Worm (Caenorhabditis elegans) whole organism, mixed stage, embryonic: ENCODE results near the gene ubc-20.

ENCODE experiments used
- M03D4.4 ChIP-seq: sonication (generic microtip); optimal IDR thresholded peaks from 2 replicates; lab custom pipeline; 2017; ENCODE audit warnings: mild to moderate bottlenecking, missing genetic modification characterization, missing compliant biosample characterization
- bed-3 ChIP-seq: fragments of 200-800 bp; sonication (Bioruptor generic); optimal IDR thresholded peaks from 3 replicates; lab custom pipeline; 2018; ENCODE audit warnings: mild to moderate bottlenecking, missing genetic modification characterization, moderate library complexity, missing compliant biosample characterization
- blmp-1 ChIP-seq: fragments of 150-350 bp; optimal IDR thresholded peaks from 2 replicates; lab custom pipeline; 2014; ENCODE audit warnings: missing biosample characterization, missing genetic modification characterization
- ceh-39 ChIP-seq: fragments of 150-350 bp; optimal IDR thresholded peaks from 2 replicates; lab custom pipeline; 2014; ENCODE audit warnings: missing biosample characterization, missing genetic modification characterization
- ceh-83 ChIP-seq: fragments of 200-800 bp; sonication (Bioruptor generic); optimal IDR thresholded peaks from 2 replicates; lab custom pipeline; 2018; ENCODE audit warnings: mild to moderate bottlenecking, missing genetic modification characterization, missing compliant biosample characterization
- ces-1 ChIP-seq: fragments of 150-350 bp; optimal IDR thresholded peaks from 2 replicates; lab custom pipeline; 2014; ENCODE audit warnings: missing biosample characterization, missing genetic modification reagents, missing genetic modification characterization
- cnd-1 ChIP-seq: fragments of 200-800 bp; sonication (Bioruptor generic); optimal IDR thresholded peaks from 2 replicates; lab custom pipeline; 2018; ENCODE audit warnings: mild to moderate bottlenecking, missing genetic modification characterization, missing compliant biosample characterization
- drap-1 ChIP-seq: fragments of 200-800 bp; sonication (Bioruptor generic); optimal IDR thresholded peaks from 3 replicates; lab custom pipeline; 2018; ENCODE audit warnings: mild to moderate bottlenecking, missing genetic modification characterization, missing compliant biosample characterization
- elt-3 ChIP-seq: fragments of 150-350 bp; optimal IDR thresholded peaks from 2 replicates; lab custom pipeline; 2014; ENCODE audit warnings: missing biosample characterization, missing genetic modification characterization
- flh-1 ChIP-seq: fragments of 200-800 bp; sonication (Bioruptor generic); optimal IDR thresholded peaks from 2 replicates; lab custom pipeline; 2018; ENCODE audit warnings: mild to moderate bottlenecking, missing genetic modification characterization, moderate library complexity, missing compliant biosample characterization
- ham-2 ChIP-seq: fragments of 200-800 bp; sonication (Bioruptor generic); optimal IDR thresholded peaks from 2 replicates; lab custom pipeline; 2018; ENCODE audit warnings: mild to moderate bottlenecking, missing genetic modification characterization, missing compliant biosample characterization
- hlh-1 ChIP-seq: fragments of 150-350 bp; optimal IDR thresholded peaks from 2 replicates; lab custom pipeline; 2014; ENCODE audit warnings: missing biosample characterization, missing genetic modification reagents, missing genetic modification characterization
- lin-13 ChIP-seq: fragments of 150-350 bp; optimal IDR thresholded peaks from 2 replicates; lab custom pipeline; 2014; ENCODE audit warnings: missing biosample characterization, missing genetic modification characterization
- lin-32 ChIP-seq: fragments of 200-800 bp; sonication (Bioruptor generic); optimal IDR thresholded peaks from 2 replicates; lab custom pipeline; 2018; ENCODE audit warnings: mild to moderate bottlenecking, missing genetic modification characterization, missing compliant biosample characterization
- lsy-2 ChIP-seq: fragments of 150-350 bp; optimal IDR thresholded peaks from 2 replicates; lab custom pipeline; 2014; ENCODE audit warnings: missing biosample characterization, missing genetic modification characterization
- mab-5 ChIP-seq: fragments of 150-350 bp; optimal IDR thresholded peaks from 2 replicates; lab custom pipeline; 2014; ENCODE audit warnings: missing biosample characterization, missing genetic modification characterization
- nhr-2 ChIP-seq: fragments of 150-350 bp; optimal IDR thresholded peaks from 2 replicates; lab custom pipeline; 2014; ENCODE audit warnings: missing biosample characterization, missing genetic modification characterization
- nhr-28 ChIP-seq: fragments of 150-350 bp; optimal IDR thresholded peaks from 2 replicates; lab custom pipeline; 2014; ENCODE audit warnings: missing biosample characterization, missing genetic modification characterization
- nhr-76 ChIP-seq: sonication (generic microtip); optimal IDR thresholded peaks from 2 replicates; lab custom pipeline; 2017; ENCODE audit warnings: missing biosample characterization, missing genetic modification characterization
- pha-4 ChIP-seq: fragments of 150-350 bp; optimal IDR thresholded peaks from 2 replicates; lab custom pipeline; 2018; ENCODE audit warnings: missing biosample characterization, missing genetic modification reagents, missing genetic modification characterization
- sem-2 ChIP-seq: fragments of 200-800 bp; sonication (Bioruptor generic); optimal IDR thresholded peaks from 2 replicates; lab custom pipeline; 2018; ENCODE audit warnings: mild to moderate bottlenecking, missing genetic modification characterization, missing compliant biosample characterization
- snpc-4 ChIP-seq: fragments of 150-350 bp; optimal IDR thresholded peaks from 2 replicates; lab custom pipeline; 2014; ENCODE audit warnings: missing biosample characterization, missing genetic modification characterization
- sptf-1 ChIP-seq: sonication (generic microtip); optimal IDR thresholded peaks from 2 replicates; lab custom pipeline; 2017; ENCODE audit warnings: mild to moderate bottlenecking, missing genetic modification characterization, moderate library complexity, missing compliant biosample characterization
- tbx-8 ChIP-seq: fragments of 200-800 bp; sonication (Bioruptor generic); optimal IDR thresholded peaks from 2 replicates; lab custom pipeline; 2018; ENCODE audit warnings: mild to moderate bottlenecking, missing genetic modification characterization, moderate library complexity, missing compliant biosample characterization
- unc-120 ChIP-seq: sonication (generic microtip); optimal IDR thresholded peaks from 2 replicates; lab custom pipeline; 2017; ENCODE audit warnings: missing genetic modification characterization, missing compliant biosample characterization; ENCODE audit not compliant: poor library complexity, severe bottlenecking
- unc-39 ChIP-seq: fragments of 150-350 bp; optimal IDR thresholded peaks from 2 replicates; lab custom pipeline; 2014; ENCODE audit warnings: missing biosample characterization, missing genetic modification characterization
- unc-62 ChIP-seq: fragments of 150-350 bp; optimal IDR thresholded peaks from 2 replicates; lab custom pipeline; 2014; ENCODE audit warnings: missing biosample characterization, missing genetic modification reagents, missing genetic modification characterization
- zip-8 ChIP-seq: fragments of 150-350 bp; optimal IDR thresholded peaks from 2 replicates; lab custom pipeline; 2014; ENCODE audit warnings: missing biosample characterization, missing genetic modification characterization
- ztf-11 ChIP-seq: fragments of 150-350 bp; optimal IDR thresholded peaks from 2 replicates; lab custom pipeline; 2014; ENCODE audit warnings: missing biosample characterization, missing genetic modification characterization

The ubc-20 gene

ce11 chrIII:149132-149531 is 39.5 kb upstream of the ubc-20 start:
- no peak for TF ChIP-seq flh-1 (GFP tag; lab: Kevin White, UChicago)
- TF ChIP-seq hlh-1 (tag; lab: Kevin White, UChicago) = no peak

- no peak for TF ChIP-seq ceh-39 (tag; lab: Kevin White, UChicago)
- no peak for TF ChIP-seq nhr-2 (tag; lab: Kevin White, UChicago)
- no peak for TF ChIP-seq unc-120 (tag; lab: Kevin White, UChicago)
- no peak for TF ChIP-seq ces-1
- no peak for TF ChIP-seq ceh-83 (GFP tag; lab: Kevin White, UChicago)
- TF ChIP-seq lsy-2 (tag; lab: Kevin White, UChicago) = no peak
- TF ChIP-seq blmp-1 (tag; lab: Kevin White, UChicago) = no peak
Observed at ce11 chrIII:151084-151483, 37.6 kb upstream of the ubc-20 start.

- no peak for TF ChIP-seq M03D4.4 (tag; lab: Kevin White, UChicago)
- TF ChIP-seq elt-3 = peak; percentile 70
- TF ChIP-seq bed-3 (GFP tag; lab: Kevin White, UChicago) = no peak
Observed at ce11 chrIII:154168-154567, 34.5 kb upstream of the ubc-20 start.

- TF ChIP-seq lin-32 (no peak), ztf-11 (tag; lab: Kevin White, UChicago) (no peak), sem-2 (GFP tag; lab: Kevin White, UChicago) (no peak), ham-2 (GFP tag; lab: Kevin White, UChicago) (no peak), lsy-2 (tag; lab: Kevin White, UChicago) (no peak), nhr-28 (no peak), lin-13 (tag; lab: Kevin White, UChicago) (no peak), sptf-1 (no peak), pha-4 (tag; lab: Kevin White, UChicago) (no peak), nhr-76 (tag; lab: Kevin White, UChicago) (no peak)
- TF ChIP-seq, all 35 proteins: peak for 0
Observed at ce11 chrIII:156645-157044, 32.0 kb upstream of the ubc-20 start, which contains the start of the genes zig-13 and ver-1. Gene zig-13, minus strand, starts transcription at chrIII:156745. Gene ver-1, plus strand, starts transcription at chrIII:156824.

ce11 chrIII:157980-158379 is 30.7 kb upstream of the ubc-20 start:
- TF ChIP-seq lsy-2 (tag; lab: Kevin White, UChicago) (no peak), nhr-76 (tag; lab: Kevin White, UChicago) (no peak), ceh-83 (GFP tag; lab: Kevin White, UChicago) (no peak), drap-1 (GFP tag; lab: Kevin White, UChicago) (no peak), mab-5 (tag; lab: Kevin White, UChicago) (no peak), blmp-1 (tag; lab: Kevin White, UChicago) (no peak), ham-2 (GFP tag; lab: Kevin White, UChicago) (no peak)
- TF ChIP-seq, all 35 proteins: peak for 0

ce11 chrIII:159149-159548 is 29.5 kb upstream of the ubc-20 start:
- TF ChIP-seq blmp-1 (tag; lab: Kevin White, UChicago) (no peak), ceh-39 (tag; lab: Kevin White, UChicago) (no peak), bed-3 (GFP tag; lab: Kevin White, UChicago) (no peak), zip-8 (tag; lab: Kevin White, UChicago) (no peak), nhr-76 (tag; lab: Kevin White, UChicago) (no peak), pha-4 (tag; lab: Kevin White, UChicago) (no peak), nhr-2 (tag; lab: Kevin White, UChicago) (no peak), unc-62 (GFP tag; lab: Kevin White, UChicago) (no peak), snpc-4 (tag; lab: Kevin White, UChicago) (no peak), tbx-8 (GFP tag; lab: Kevin White, UChicago) (no peak), unc-39 (tag; lab: Kevin White, UChicago) (no peak), nhr-28 (no peak)

ce11 chrIII:159665-160064 is 29.0 kb upstream of the ubc-20 start:
- TF ChIP-seq tbx-8 (GFP tag; lab: Kevin White, UChicago) (no peak), hlh-1 (tag; lab: Kevin White, UChicago) (no peak), zip-8 (tag; lab: Kevin White, UChicago) (no peak), lin-13 (tag; lab: Kevin White, UChicago) (no peak), flh-1 (GFP tag; lab: Kevin White, UChicago) (no peak), sem-2 (GFP tag; lab: Kevin White, UChicago) (no peak), cnd-1 (tag; lab: Kevin White, UChicago) (no peak), ham-2 (GFP tag; lab: Kevin White, UChicago) (peak; percentile 4), ztf-11 (tag; lab: Kevin White, UChicago) (no peak)
